Worm (Caenorhabditis elegans) whole organism, L4 larva: Measurements from ENCODE around the gene madf-9.

Source experiments
- F26F4.8 ChIP-seq: fragments of 200-800 bp; sonication (Bioruptor generic); conservative IDR thresholded peaks from 2 replicates; pipeline ENCODE4 v1.3.6; 2022; ENCODE audit warnings: missing genetic modification characterization, missing compliant biosample characterization
- F44E2.7 ChIP-seq: fragments of 200-800 bp; sonication (Bioruptor generic); IDR thresholded peaks from 2 replicates; pipeline ENCODE4 v2.1.2; 2022; ENCODE audit warnings: missing genetic modification characterization, missing compliant biosample characterization
- R02D3.7 ChIP-seq: fragments of 150-350 bp; sonication (generic microtip); optimal IDR thresholded peaks from 3 replicates; lab custom pipeline; 2014; ENCODE audit warnings: missing biosample characterization, missing genetic modification characterization
- Y105C5A.15 ChIP-seq: fragments of 200-800 bp; sonication (Bioruptor generic); IDR thresholded peaks from 2 replicates; pipeline ENCODE4 v1.3.6; 2022; ENCODE audit warnings: missing genetic modification characterization, missing compliant biosample characterization
- Y75B8A.6 ChIP-seq: fragments of 200-800 bp; sonication (Bioruptor generic); IDR thresholded peaks from 2 replicates; pipeline ENCODE4 v1.3.6; 2022; ENCODE audit warnings: missing genetic modification reagents, missing genetic modification characterization, missing compliant biosample characterization
- aha-1 ChIP-seq: fragments of 150-350 bp; peaks from one replicate; lab custom pipeline; 2014; ENCODE audit warnings: missing biosample characterization, missing genetic modification characterization
- aly-2 ChIP-seq: sonication (generic microtip); optimal IDR thresholded peaks from 2 replicates; lab custom pipeline; 2018; ENCODE audit warnings: missing biosample characterization, missing genetic modification characterization
- attf-4 ChIP-seq: sonication (generic microtip); optimal IDR thresholded peaks from 3 replicates; lab custom pipeline; 2017; ENCODE audit warnings: missing biosample characterization, missing genetic modification characterization
- ceh-20 ChIP-seq: fragments of 200-800 bp; sonication (Bioruptor generic); IDR thresholded peaks from 2 replicates; pipeline ENCODE4 v1.3.6; 2022; ENCODE audit warnings: missing genetic modification reagents, missing genetic modification characterization, missing compliant biosample characterization
- ceh-82 ChIP-seq: sonication (generic microtip); optimal IDR thresholded peaks from 2 replicates; lab custom pipeline; 2017; ENCODE audit warnings: missing biosample characterization, missing genetic modification characterization
- cey-2 ChIP-seq: sonication (generic microtip); optimal IDR thresholded peaks from 3 replicates; lab custom pipeline; 2017; ENCODE audit warnings: missing genetic modification characterization, mild to moderate bottlenecking, missing compliant biosample characterization, antibody characterized with exemption, borderline replicate concordance; ENCODE audit not compliant: insufficient read depth
- daf-16 ChIP-seq, 3 experiments: sonication (generic microtip); optimal IDR thresholded peaks; 2 replicates each; lab custom pipeline; 2016 to 2017; ENCODE audit warnings: missing genetic modification characterization in 3 of 3, missing genetic modification reagents in 3 of 3, mild to moderate bottlenecking in 2 of 3, missing compliant biosample characterization in 2 of 3, missing biosample characterization in 1 of 3, moderate library complexity in 1 of 3
- dpl-1 ChIP-seq: fragments of 150-350 bp; optimal IDR thresholded peaks from 2 replicates; lab custom pipeline; 2014; ENCODE audit warnings: missing biosample characterization, missing genetic modification reagents, missing genetic modification characterization
- gei-8 ChIP-seq: fragments of 200-800 bp; sonication (Bioruptor generic); optimal IDR thresholded peaks from 2 replicates; lab custom pipeline; 2018; ENCODE audit warnings: mild to moderate bottlenecking, missing genetic modification characterization, missing compliant biosample characterization
- hif-1 ChIP-seq, 2 experiments: sonication (generic microtip); optimal IDR thresholded peaks; 2 replicates each; lab custom pipeline; 2016 to 2017; ENCODE audit warnings: missing compliant biosample characterization in 2 of 2, missing genetic modification characterization in 2 of 2, missing genetic modification reagents in 2 of 2, missing genotype in 2 of 2, mild to moderate bottlenecking in 1 of 2
- jun-1 ChIP-seq: fragments of 150-350 bp; optimal IDR thresholded peaks from 2 replicates; lab custom pipeline; 2014; ENCODE audit warnings: missing biosample characterization, missing genetic modification reagents, missing genetic modification characterization
- lim-7 ChIP-seq: fragments of 200-800 bp; sonication (Bioruptor generic); IDR thresholded peaks from 2 replicates; pipeline ENCODE4 v1.3.6; 2022; ENCODE audit warnings: missing genetic modification characterization, missing compliant biosample characterization
- lin-1 ChIP-seq: fragments of 200-800 bp; sonication (Bioruptor generic); IDR thresholded peaks from 2 replicates; pipeline ENCODE4 v1.3.6; 2022; ENCODE audit warnings: missing genetic modification reagents, missing genetic modification characterization, missing compliant biosample characterization
- lin-39 ChIP-seq: fragments of 150-350 bp; optimal IDR thresholded peaks from 2 replicates; lab custom pipeline; 2014; ENCODE audit warnings: missing biosample characterization, missing genetic modification reagents, missing genetic modification characterization
- lir-3 ChIP-seq: sonication (generic microtip); optimal IDR thresholded peaks from 2 replicates; lab custom pipeline; 2016; ENCODE audit warnings: mild to moderate bottlenecking, missing genetic modification characterization, missing compliant biosample characterization
- mdt-29 ChIP-seq: fragments of 200-800 bp; sonication (Bioruptor generic); IDR thresholded peaks from 2 replicates; pipeline ENCODE4 v1.3.6; 2022; ENCODE audit warnings: missing genetic modification reagents, missing genetic modification characterization, missing compliant biosample characterization
- mxl-2 ChIP-seq: fragments of 200-800 bp; sonication (Bioruptor generic); conservative IDR thresholded peaks from 2 replicates; pipeline ENCODE4 v1.3.6; 2022; ENCODE audit warnings: missing genetic modification reagents, missing genetic modification characterization, missing compliant biosample characterization
- mxl-3 ChIP-seq: fragments of 200-800 bp; sonication (Bioruptor generic); optimal IDR thresholded peaks from 2 replicates; lab custom pipeline; 2018; ENCODE audit warnings: mild to moderate bottlenecking, missing genetic modification characterization, missing compliant biosample characterization
- nhr-237 ChIP-seq: sonication (generic microtip); optimal IDR thresholded peaks from 2 replicates; lab custom pipeline; 2017; ENCODE audit warnings: missing biosample characterization, missing genetic modification characterization
- nhr-77 ChIP-seq: fragments of 150-350 bp; optimal IDR thresholded peaks from 2 replicates; lab custom pipeline; 2014; ENCODE audit warnings: missing biosample characterization, missing genetic modification characterization
- php-3 ChIP-seq: fragments of 200-800 bp; sonication (Bioruptor generic); IDR thresholded peaks from 2 replicates; pipeline ENCODE4 v1.3.6; 2022; ENCODE audit warnings: missing genetic modification reagents, missing genetic modification characterization, missing compliant biosample characterization
- pqm-1 ChIP-seq: sonication (generic microtip); optimal IDR thresholded peaks from 2 replicates; lab custom pipeline; 2017; ENCODE audit warnings: missing biosample characterization, missing genetic modification characterization
- set-16 ChIP-seq: fragments of 200-800 bp; sonication (Bioruptor generic); IDR thresholded peaks from 2 replicates; pipeline ENCODE4 v1.3.6; 2022; ENCODE audit warnings: missing genetic modification reagents, missing genetic modification characterization, missing compliant biosample characterization
- snpc-1.2 ChIP-seq: fragments of 200-800 bp; sonication (Bioruptor generic); IDR thresholded peaks from 2 replicates; pipeline ENCODE4 v1.3.6; 2022; ENCODE audit warnings: missing genetic modification reagents, missing genetic modification characterization, missing compliant biosample characterization
- spr-3 ChIP-seq: fragments of 200-800 bp; sonication (Bioruptor generic); optimal IDR thresholded peaks from 2 replicates; lab custom pipeline; 2018; ENCODE audit warnings: mild to moderate bottlenecking, missing genetic modification characterization, missing compliant biosample characterization
- tra-1 ChIP-seq: fragments of 200-800 bp; sonication (Bioruptor generic); IDR thresholded peaks from 2 replicates; pipeline ENCODE4 v1.3.6; 2022; ENCODE audit warnings: missing genetic modification reagents, missing genetic modification characterization, missing compliant biosample characterization
- unc-130 ChIP-seq: sonication (generic microtip); optimal IDR thresholded peaks from 2 replicates; lab custom pipeline; 2016; ENCODE audit warnings: missing genetic modification reagents, missing genetic modification characterization, missing compliant biosample characterization
- unc-62 ChIP-seq, 3 experiments: fragments of 150-350 bp in 1 of 3; sonication (generic microtip); optimal IDR thresholded peaks in 2 of 3; peaks in 1 of 3; 1 replicate in 1 of 3; 2 replicates in 2 of 3; lab custom pipeline; 2014 to 2017; ENCODE audit warnings: missing biosample characterization in 3 of 3, missing genetic modification characterization in 3 of 3, missing genetic modification reagents in 3 of 3, missing genotype in 1 of 3
- zfp-3 ChIP-seq: fragments of 200-800 bp; sonication (Bioruptor generic); conservative IDR thresholded peaks from 2 replicates; pipeline ENCODE4 v1.3.6; 2022; ENCODE audit warnings: missing genetic modification reagents, missing genetic modification characterization, missing compliant biosample characterization
- ztf-11 ChIP-seq: fragments of 150-350 bp; optimal IDR thresholded peaks from 2 replicates; lab custom pipeline; 2014; ENCODE audit warnings: missing biosample characterization, missing genetic modification characterization
- ztf-7 ChIP-seq: fragments of 150-350 bp; optimal IDR thresholded peaks from 2 replicates; lab custom pipeline; 2014; ENCODE audit warnings: missing biosample characterization, missing genetic modification characterization

The madf-9 gene

ce11 chrIV:3636528-3637129 is at the start of gene madf-9 (continued):
- TF ChIP-seq nhr-237 (tag; lab: Kevin White, UChicago) (no peak), jun-1 (no peak), attf-4 (tag; lab: Kevin White, UChicago) (no peak), hif-1 (tag; optimal IDR thresholded peaks at IDR 0.05; lab: Kevin White, UChicago) (peak in 1 of 2 experiments; percentile 77), unc-130 (no peak), mxl-2 (0 out of 2 replicates have a peak, but pooled peaks have one; percentile 21), set-16 (GFP tag; lab: Robert Waterston, UW) (peak; percentile 100), ztf-7 (tag; lab: Kevin White, UChicago) (no peak), zfp-3 (GFP tag; lab: Robert Waterston, UW) (no peak), ceh-82 (tag; lab: Kevin White, UChicago) (no peak), tra-1 (GFP tag; lab: Robert Waterston, UW) (0 out of 2 replicates have a peak, but pooled peaks have one; percentile 19), R02D3.7 (tag; lab: Kevin White, UChicago) (no peak), php-3 (peak; percentile 75), spr-3 (GFP tag; lab: Kevin White, UChicago) (peak; percentile 26), gei-8 (GFP tag; lab: Kevin White, UChicago) (no peak), F44E2.7 (no peak), dpl-1 (GFP tag; lab: Kevin White, UChicago) (peak; percentile 18)
- TF ChIP-seq, all 104 proteins: peak for 39

DNA sequence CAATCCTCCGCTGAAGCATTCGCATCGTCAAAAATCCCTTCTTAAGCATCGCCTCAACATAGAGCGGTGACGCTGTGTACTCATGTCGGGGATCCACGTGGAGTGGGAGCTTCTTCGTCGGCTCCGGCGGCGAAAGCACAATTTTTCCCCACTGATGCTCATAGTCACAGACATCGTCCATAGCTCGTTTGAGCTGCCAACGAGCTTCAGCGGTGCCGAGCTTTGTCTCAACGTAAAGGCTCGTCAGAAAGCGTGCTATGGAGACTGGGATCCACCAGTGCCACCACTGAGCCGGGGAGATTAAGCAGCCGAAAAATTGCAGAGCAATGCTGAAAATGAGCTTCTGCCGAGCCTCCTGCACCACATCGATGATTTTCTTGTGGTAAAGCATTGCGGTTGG is 46.1 kb upstream of the madf-9 start:
- peak; percentile 57 for TF ChIP-seq set-16 (GFP tag; lab: Robert Waterston, UW)
- 0 out of 2 replicates have a peak, but pooled peaks have one; percentile 22 for TF ChIP-seq php-3
- TF ChIP-seq lir-3 (tag; lab: Kevin White, UChicago), result no peak

ce11 chrIV:3593513-3593912 is 43.4 kb upstream of the madf-9 start, which contains the start of gene taf-2:
taf-2 (minus strand) TSS chrIV:3593613.
- TF ChIP-seq aha-1 (tag; lab: Kevin White, UChicago) (peak; percentile 12), pqm-1 (tag; lab: Kevin White, UChicago) (no peak)

DNA sequence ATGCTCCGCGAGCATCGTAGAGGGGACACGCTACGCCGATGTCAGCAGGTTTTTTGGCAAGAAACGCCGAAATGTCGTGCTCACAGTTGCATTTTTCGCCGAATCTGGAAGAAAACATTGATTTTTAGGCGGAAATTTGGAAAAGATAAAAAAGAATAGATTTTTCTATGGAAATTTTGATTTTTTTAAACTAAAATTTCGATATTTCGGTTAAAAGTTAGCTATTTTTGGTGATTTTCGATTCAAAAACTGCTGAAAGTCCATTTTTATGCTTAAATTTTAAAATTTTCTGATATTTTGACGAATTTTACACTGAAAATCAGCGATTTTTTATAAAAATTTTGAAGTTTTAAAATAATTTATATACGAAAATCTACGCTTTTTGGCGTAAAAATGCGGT is 39.5 kb upstream of the madf-9 start:
- peak in 1 of 2 experiments; percentile 97 for TF ChIP-seq unc-62 (GFP tag; optimal IDR thresholded peaks at IDR 0.05 in 1 of 2; lab: Kevin White, UChicago)
- TF ChIP-seq unc-62 (tag; optimal IDR thresholded peaks at IDR 0.05; lab: Kevin White, UChicago), result no peak
- TF ChIP-seq F26F4.8 (GFP tag; lab: Robert Waterston, UW), result no peak

DNA sequence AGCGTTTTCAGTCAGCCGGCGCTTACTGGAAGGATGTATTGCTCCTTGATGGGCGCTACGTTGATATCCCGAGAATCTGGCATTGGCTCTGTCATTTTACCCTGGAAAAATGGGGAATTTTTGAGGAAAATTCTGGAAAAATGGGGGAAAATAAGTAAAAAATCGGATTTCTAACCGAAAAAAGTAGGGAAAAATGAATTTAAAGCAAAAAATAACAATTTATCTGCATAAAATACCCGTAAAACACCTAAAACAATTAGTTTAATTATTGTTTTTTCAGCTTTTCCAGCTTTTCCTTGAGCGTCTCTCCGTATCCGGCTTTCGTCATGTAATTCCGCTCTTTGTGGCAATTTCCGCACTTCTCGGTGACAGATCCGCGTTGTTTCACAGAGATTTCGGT is 38.4 kb upstream of the madf-9 start, which contains the start of gene Y37E11B.5:
Gene Y37E11B.5 (minus strand): TSS at position 101 of the 400 bp plus-strand sequence.
- no peak for TF ChIP-seq cey-2 (tag; lab: Kevin White, UChicago)
- no peak for TF ChIP-seq mdt-29 (GFP tag; lab: Robert Waterston, UW)
- TF ChIP-seq lin-39 (tag; lab: Kevin White, UChicago), result no peak
- no peak for TF ChIP-seq unc-130
- TF ChIP-seq mxl-3 (GFP tag; lab: Kevin White, UChicago), result no peak
- no peak for TF ChIP-seq lin-1 (GFP tag; lab: Robert Waterston, UW)
- no peak for TF ChIP-seq nhr-77 (tag; lab: Kevin White, UChicago)
- TF ChIP-seq dpl-1 (GFP tag; lab: Kevin White, UChicago), result no peak
- no peak for TF ChIP-seq aly-2
- TF ChIP-seq daf-16 (GFP tag; optimal IDR thresholded peaks at IDR 0.05; lab: Kevin White, UChicago), result no peak
- no peak for TF ChIP-seq daf-16 (tag; optimal IDR thresholded peaks at IDR 0.05; lab: Kevin White, UChicago)
- no peak for TF ChIP-seq ztf-11 (tag; lab: Kevin White, UChicago)
- no peak for TF ChIP-seq lim-7
- TF ChIP-seq snpc-1.2 (GFP tag; lab: Robert Waterston, UW), result no peak
- TF ChIP-seq F26F4.8 (GFP tag; lab: Robert Waterston, UW), result no peak
- TF ChIP-seq Y75B8A.6 (GFP tag; lab: Robert Waterston, UW), result no peak
- no peak for TF ChIP-seq Y105C5A.15 (GFP tag; lab: Robert Waterston, UW)
- TF ChIP-seq ceh-20 (GFP tag; lab: Robert Waterston, UW), result no peak
